Fruit fly (Drosophila melanogaster) whole organism, embryonic: ENCODE results near the gene D1.

Experiments
- Ada2b ChIP-seq: fragments of 200-800 bp; sonication (Bioruptor generic); IDR thresholded peaks from 2 replicates; pipeline ENCODE4 v1.3.6; 2022; ENCODE audit warnings: missing biosample characterization, missing genetic modification characterization
- Atf3 ChIP-seq: fragments of 200-800 bp; sonication (Bioruptor generic); optimal IDR thresholded peaks from 3 replicates; lab custom pipeline; 2016; ENCODE audit warnings: missing biosample characterization, missing genetic modification characterization
- CG10267 ChIP-seq: fragments of 200-800 bp; sonication (Bioruptor generic); optimal IDR thresholded peaks from 2 replicates; lab custom pipeline; 2018; ENCODE audit warnings: missing biosample characterization, mild to moderate bottlenecking, missing genetic modification characterization, moderate library complexity
- CG10654 ChIP-seq: fragments of 200-800 bp; sonication (Bioruptor generic); optimal IDR thresholded peaks from 2 replicates; lab custom pipeline; 2016; ENCODE audit warnings: missing biosample characterization, missing genetic modification characterization
- CG12219 ChIP-seq: fragments of 200-800 bp; sonication (Bioruptor generic); optimal IDR thresholded peaks from 3 replicates; lab custom pipeline; 2018; ENCODE audit warnings: missing biosample characterization, mild to moderate bottlenecking, missing genetic modification characterization
- CG12659 ChIP-seq: fragments of 200-800 bp; sonication (Bioruptor generic); optimal IDR thresholded peaks from 3 replicates; lab custom pipeline; 2017; ENCODE audit warnings: mild to moderate bottlenecking, missing biosample characterization, missing genetic modification reagents, missing genetic modification characterization
- CG1603 ChIP-seq: fragments of 200-800 bp; sonication (Bioruptor generic); optimal IDR thresholded peaks from 2 replicates; lab custom pipeline; 2019; ENCODE audit warnings: missing biosample characterization, mild to moderate bottlenecking, missing genetic modification characterization, moderate library complexity
- CG16779 ChIP-seq: fragments of 200-800 bp; sonication (Bioruptor generic); IDR thresholded peaks from 2 replicates; pipeline ENCODE4 v1.3.6; 2022; ENCODE audit warnings: missing biosample characterization, missing genetic modification characterization
- CG17328 ChIP-seq: fragments of 200-800 bp; sonication (Bioruptor generic); IDR thresholded peaks from 2 replicates; pipeline ENCODE4 v1.3.6; 2022; ENCODE audit warnings: missing biosample characterization, missing genetic modification characterization
- CG17359 ChIP-seq: fragments of 200-800 bp; sonication (Bioruptor generic); optimal IDR thresholded peaks from 3 replicates; lab custom pipeline; 2018; ENCODE audit warnings: missing biosample characterization, mild to moderate bottlenecking, missing genetic modification characterization, moderate library complexity
- CG17385 ChIP-seq: fragments of 200-800 bp; sonication (Bioruptor generic); optimal IDR thresholded peaks from 3 replicates; lab custom pipeline; 2018; ENCODE audit warnings: missing biosample characterization, mild to moderate bottlenecking, missing genetic modification characterization
- CG2875 ChIP-seq: fragments of 200-800 bp; sonication (Bioruptor generic); optimal IDR thresholded peaks from 2 replicates; lab custom pipeline; 2017; ENCODE audit warnings: missing biosample characterization, mild to moderate bottlenecking, missing genetic modification characterization, missing genetic modification reagents
- CG30431 ChIP-seq: fragments of 200-800 bp; sonication (Bioruptor generic); optimal IDR thresholded peaks from 2 replicates; lab custom pipeline; 2017; ENCODE audit warnings: missing biosample characterization, missing genetic modification characterization
- CG31224 ChIP-seq: fragments of 200-800 bp; sonication (Bioruptor generic); IDR thresholded peaks from 2 replicates; pipeline ENCODE4 v1.3.6; 2022; ENCODE audit warnings: missing biosample characterization, missing genetic modification characterization
- CG31441 ChIP-seq: fragments of 200-800 bp; sonication (Bioruptor generic); IDR thresholded peaks from 2 replicates; pipeline ENCODE4 v1.3.6; 2022; ENCODE audit warnings: missing biosample characterization, missing genetic modification characterization
- CG32532 ChIP-seq: fragments of 200-800 bp; sonication (Bioruptor generic); IDR thresholded peaks from 2 replicates; pipeline ENCODE4 v1.3.6; 2022; ENCODE audit warnings: missing biosample characterization, missing genetic modification characterization
- CG32767 ChIP-seq: fragments of 200-800 bp; sonication (Bioruptor generic); IDR thresholded peaks from 2 replicates; pipeline ENCODE4 v1.3.6; 2022; ENCODE audit warnings: missing biosample characterization, missing genetic modification characterization
- CG3995 ChIP-seq: fragments of 200-800 bp; sonication (Bioruptor generic); optimal IDR thresholded peaks from 3 replicates; lab custom pipeline; 2016; ENCODE audit warnings: missing biosample characterization, missing genetic modification characterization
- CG4424 ChIP-seq: fragments of 200-800 bp; sonication (Bioruptor generic); optimal IDR thresholded peaks from 3 replicates; lab custom pipeline; 2016; ENCODE audit warnings: missing biosample characterization, missing genetic modification characterization
- CG4820 ChIP-seq: fragments of 200-800 bp; sonication (Bioruptor generic); optimal IDR thresholded peaks from 3 replicates; lab custom pipeline; 2016; ENCODE audit warnings: missing biosample characterization, missing genetic modification characterization
- CG6175 ChIP-seq: fragments of 200-800 bp; sonication (Bioruptor generic); IDR thresholded peaks from 3 replicates; pipeline ENCODE4 v1.3.6; 2022; ENCODE audit warnings: missing biosample characterization, missing genetic modification characterization
- CG6689 ChIP-seq: fragments of 200-800 bp; sonication (Bioruptor generic); IDR thresholded peaks from 2 replicates; pipeline ENCODE4 v1.3.6; 2022; ENCODE audit warnings: missing biosample characterization, missing genetic modification characterization
- CG7745 ChIP-seq: fragments of 200-800 bp; sonication (Bioruptor generic); optimal IDR thresholded peaks from 2 replicates; lab custom pipeline; 2018; ENCODE audit warnings: missing biosample characterization, mild to moderate bottlenecking, missing genetic modification characterization, moderate library complexity
- CG8290 ChIP-seq, 3 experiments: fragments of 200-800 bp; sonication (Bioruptor generic); optimal IDR thresholded peaks; 2 replicates each; lab custom pipeline; 2016 to 2019; ENCODE audit warnings: missing biosample characterization in 3 of 3, missing genetic modification characterization in 3 of 3, mild to moderate bottlenecking in 2 of 3, moderate library complexity in 1 of 3
- CG8388 ChIP-seq: fragments of 200-800 bp; sonication (Bioruptor generic); optimal IDR thresholded peaks from 2 replicates; lab custom pipeline; 2019; ENCODE audit warnings: missing biosample characterization, mild to moderate bottlenecking, missing genetic modification characterization, moderate library complexity
- CG8944 ChIP-seq: fragments of 200-800 bp; sonication (Bioruptor generic); optimal IDR thresholded peaks from 3 replicates; lab custom pipeline; 2016; ENCODE audit warnings: missing biosample characterization, missing genetic modification characterization
- CG9932 ChIP-seq: fragments of 200-800 bp; sonication (Bioruptor generic); IDR thresholded peaks from 2 replicates; pipeline ENCODE4 v1.3.6; 2022; ENCODE audit warnings: missing biosample characterization, missing genetic modification characterization
- Chrac-16 ChIP-seq: fragments of 200-800 bp; sonication (Bioruptor generic); optimal IDR thresholded peaks from 3 replicates; lab custom pipeline; 2016; ENCODE audit warnings: missing biosample characterization, missing genetic modification characterization
- Nf-YA ChIP-seq: fragments of 200-800 bp; sonication (Bioruptor generic); IDR thresholded peaks from 2 replicates; pipeline ENCODE4 v1.3.6; 2022; ENCODE audit warnings: missing biosample characterization, missing genetic modification characterization
- Ptx1 ChIP-seq: fragments of 200-800 bp; sonication (Bioruptor generic); IDR thresholded peaks from 2 replicates; pipeline ENCODE4 v1.3.6; 2022; ENCODE audit warnings: missing biosample characterization, missing genetic modification characterization
- Sox102F ChIP-seq: fragments of 200-800 bp; sonication (Bioruptor generic); optimal IDR thresholded peaks from 2 replicates; lab custom pipeline; 2018; ENCODE audit warnings: missing biosample characterization, mild to moderate bottlenecking, missing genetic modification characterization, moderate library complexity
- TFAM ChIP-seq: fragments of 200-800 bp; sonication (Bioruptor generic); optimal IDR thresholded peaks from 2 replicates; lab custom pipeline; 2017; ENCODE audit warnings: missing biosample characterization, missing genetic modification characterization, inconsistent platforms
- ara ChIP-seq: fragments of 200-800 bp; sonication (Bioruptor generic); IDR thresholded peaks from 2 replicates; pipeline ENCODE4 v1.3.6; 2022; ENCODE audit warnings: missing biosample characterization, missing genetic modification characterization
- chn ChIP-seq: fragments of 200-800 bp; sonication (Bioruptor generic); optimal IDR thresholded peaks from 2 replicates; lab custom pipeline; 2016; ENCODE audit warnings: missing biosample characterization, missing genetic modification characterization
- dimm ChIP-seq: fragments of 200-800 bp; sonication (Bioruptor generic); IDR thresholded peaks from 2 replicates; pipeline ENCODE4 v1.3.6; 2022; ENCODE audit warnings: missing biosample characterization, missing genetic modification characterization
- dpn ChIP-seq, 2 experiments: fragments of 200-800 bp; sonication (Bioruptor generic); optimal IDR thresholded peaks; 3 replicates each; lab custom pipeline; 2016; ENCODE audit warnings: missing biosample characterization in 2 of 2, missing genetic modification characterization in 2 of 2
- ewg ChIP-seq: fragments of 200-800 bp; sonication (Bioruptor generic); optimal IDR thresholded peaks from 3 replicates; lab custom pipeline; 2017; ENCODE audit warnings: mild to moderate bottlenecking, missing biosample characterization, missing genetic modification reagents, missing genetic modification characterization
- fd96Cb ChIP-seq: fragments of 200-800 bp; sonication (Bioruptor generic); optimal IDR thresholded peaks from 2 replicates; lab custom pipeline; 2018; ENCODE audit warnings: missing biosample characterization, mild to moderate bottlenecking, missing genetic modification characterization, moderate library complexity
- gem ChIP-seq: fragments of 200-800 bp; sonication (Bioruptor generic); optimal IDR thresholded peaks from 2 replicates; lab custom pipeline; 2019; ENCODE audit warnings: missing biosample characterization, mild to moderate bottlenecking, missing genetic modification characterization, moderate library complexity
- lilli ChIP-seq: fragments of 200-800 bp; sonication (Bioruptor generic); optimal IDR thresholded peaks from 3 replicates; lab custom pipeline; 2016; ENCODE audit warnings: missing biosample characterization, missing genetic modification characterization
- lmd ChIP-seq: fragments of 200-800 bp; sonication (Bioruptor generic); IDR thresholded peaks from 2 replicates; pipeline ENCODE4 v1.3.6; 2022; ENCODE audit warnings: missing biosample characterization, missing genetic modification characterization
- lov ChIP-seq, 2 experiments: fragments of 200-800 bp in 1 of 2; fragments of >200 bp in 1 of 2; sonication (Bioruptor generic) in 1 of 2; IDR thresholded peaks in 1 of 2; optimal IDR thresholded peaks in 1 of 2; 2 replicates in 1 of 2; 3 replicates in 1 of 2; pipeline versions ENCODE4 v1.3.6 to Lab custom; 2017 to 2022; ENCODE audit warnings: missing biosample characterization in 1 of 2, missing genetic modification characterization in 1 of 2
- mirr ChIP-seq: fragments of 200-800 bp; sonication (Bioruptor generic); optimal IDR thresholded peaks from 3 replicates; lab custom pipeline; 2018; ENCODE audit warnings: missing biosample characterization, mild to moderate bottlenecking, missing genetic modification characterization
- otp ChIP-seq: fragments of 200-800 bp; sonication (Bioruptor generic); IDR thresholded peaks from 3 replicates; pipeline ENCODE4, ENCODE4 v1.3.6; 2022; ENCODE audit warnings: missing biosample characterization, missing genetic modification characterization
- pnt ChIP-seq: fragments of 200-800 bp; sonication (Bioruptor generic); optimal IDR thresholded peaks from 3 replicates; lab custom pipeline; 2016; ENCODE audit warnings: missing biosample characterization, missing genetic modification characterization
- prd ChIP-seq, 3 experiments: fragments of >200 bp in 2 of 3; fragments of 200-800 bp in 1 of 3; sonication (Bioruptor generic) in 1 of 3; optimal IDR thresholded peaks in 2 of 3; IDR thresholded peaks in 1 of 3; 2 replicates in 2 of 3; 3 replicates in 1 of 3; pipeline versions ENCODE4 v1.3.6 to Lab custom; 2017 to 2022; ENCODE audit warnings: missing biosample characterization in 1 of 3, missing genetic modification characterization in 1 of 3
- tna ChIP-seq: fragments of 200-800 bp; sonication (Bioruptor generic); IDR thresholded peaks from 2 replicates; pipeline ENCODE4 v1.3.6; 2022; ENCODE audit warnings: missing biosample characterization, missing genetic modification characterization; ENCODE audit not compliant: partially characterized antibody
- trh ChIP-seq: fragments of 200-800 bp; sonication (Bioruptor generic); optimal IDR thresholded peaks from 2 replicates; lab custom pipeline; 2016; ENCODE audit warnings: missing biosample characterization, missing genetic modification characterization
- unpg ChIP-seq: fragments of 200-800 bp; sonication (Bioruptor generic); optimal IDR thresholded peaks from 3 replicates; lab custom pipeline; 2018; ENCODE audit warnings: missing biosample characterization, mild to moderate bottlenecking, missing genetic modification characterization, moderate library complexity

Gene D1

dm6 chr3R:9250868-9251267 is 10.4 kb upstream of the D1 start (continued):
- TF ChIP-seq Ada2b (GFP tag; lab: Robert Waterston, UW) (peak; percentile 30; the same call in 1 of the 2 replicates), Atf3 (GFP tag; lab: Kevin White, UChicago) (peak; percentile 27), CG8388 (GFP tag; lab: Kevin White, UChicago) (peak; percentile 25), CG17359 (peak; percentile 46), CG9932 (GFP tag; lab: Robert Waterston, UW) (no peak), tna (GFP tag; lab: Robert Waterston, UW) (no peak), prd (optimal IDR thresholded peaks at IDR 0.05; lab: Kevin White, UChicago) (no peak), prd (GFP tag; IDR thresholded peaks at IDR 0.05; lab: Robert Waterston, UW) (peak; percentile 66), CG31441 (0 out of 2 replicates have a peak, but pooled peaks have one; percentile 36), unpg (GFP tag; lab: Kevin White, UChicago) (peak; percentile 30), dpn (GFP tag; optimal IDR thresholded peaks at IDR 0.05; lab: Kevin White, UChicago) (peak in 1 of 2 experiments; percentile 33), Nf-YA (GFP tag; lab: Robert Waterston, UW) (peak; percentile 34; the same call in 1 of the 2 replicates), CG6175 (GFP tag; lab: Robert Waterston, UW) (no peak), lilli (GFP tag; lab: Kevin White, UChicago) (peak; percentile 3), ewg (GFP tag; lab: Kevin White, UChicago) (peak; percentile 5), gem (tag; lab: Kevin White, UChicago) (peak; percentile 50), CG10267 (peak; percentile 6), mirr (GFP tag; lab: Kevin White, UChicago) (no peak), trh (GFP tag; lab: Kevin White, UChicago) (no peak), CG30431 (peak; percentile 35), TFAM (no peak), CG3995 (GFP tag; lab: Kevin White, UChicago) (no peak), CG17328 (GFP tag; lab: Robert Waterston, UW) (peak; percentile 70), Ptx1 (GFP tag; lab: Robert Waterston, UW) (peak; percentile 39), CG2875 (GFP tag; lab: Kevin White, UChicago) (peak; percentile 27), lmd (peak; percentile 39), CG17385 (GFP tag; lab: Kevin White, UChicago) (peak; percentile 25), CG6689 (GFP tag; lab: Robert Waterston, UW) (peak; percentile 52; the same call in 1 of the 2 replicates), fd96Cb (tag; lab: Kevin White, UChicago) (peak; percentile 40), CG31224 (GFP tag; lab: Robert Waterston, UW) (0 out of 2 replicates have a peak, but pooled peaks have one; percentile 7), CG10654 (peak; percentile 0), chn (GFP tag; lab: Kevin White, UChicago) (peak; percentile 11), CG1603 (tag; lab: Kevin White, UChicago) (peak; percentile 54), CG32767 (GFP tag; lab: Robert Waterston, UW) (0 out of 2 replicates have a peak, but pooled peaks have one; percentile 17), CG4820 (GFP tag; lab: Kevin White, UChicago) (peak; percentile 22), CG16779 (GFP tag; lab: Robert Waterston, UW) (no peak), lov (optimal IDR thresholded peaks at IDR 0.05; lab: Kevin White, UChicago) (no peak), lov (GFP tag; IDR thresholded peaks at IDR 0.05; lab: Robert Waterston, UW) (peak; percentile 51; the same call in 1 of the 3 replicates), otp (GFP tag; lab: Robert Waterston, UW) (peak; percentile 41; the same call in 1 of the 3 replicates), CG32532 (GFP tag; lab: Robert Waterston, UW) (0 out of 2 replicates have a peak, but pooled peaks have one; percentile 20), CG8290 (GFP tag; optimal IDR thresholded peaks at IDR 0.05; lab: Kevin White, UChicago) (no peak), CG8290 (tag; optimal IDR thresholded peaks at IDR 0.05; lab: Kevin White, UChicago) (no peak), Sox102F (GFP tag; lab: Kevin White, UChicago) (peak; percentile 51), CG12219 (GFP tag; lab: Kevin White, UChicago) (peak; percentile 20), Chrac-16 (GFP tag; lab: Kevin White, UChicago) (peak; percentile 18), CG4424 (GFP tag; lab: Kevin White, UChicago) (peak; percentile 10), CG7745 (tag; lab: Kevin White, UChicago) (no peak), pnt (GFP tag; lab: Kevin White, UChicago) (peak; percentile 8), CG12659 (GFP tag; lab: Kevin White, UChicago) (no peak), ara (peak; percentile 59; the same call in 1 of the 2 replicates), CG8944 (GFP tag; lab: Kevin White, UChicago) (no peak), dimm (GFP tag; lab: Robert Waterston, UW) (no peak)
